Worm (Caenorhabditis elegans): ENCODE results near the gene F23B12.7.
A peak's percentile ranks its signal among the peaks of the same experiment; 100 is the strongest.

Gene F23B12.7

ce11 chrV:14468196-14468874 is 18.8 kb downstream of the F23B12.7 start, which contains the start of gene srz-97 (continued):
- no peak for TF ChIP-seq lag-1 (GFP tag; IDR thresholded peaks at IDR 0.05)
- 0 out of 2 replicates have a peak, but pooled peaks have one; percentile 29 for TF ChIP-seq egl-44 (GFP tag; IDR thresholded peaks at IDR 0.05)
- peak; percentile 84 for TF ChIP-seq attf-6 (GFP tag; IDR thresholded peaks at IDR 0.05)
- peak; percentile 79 for TF ChIP-seq pbrm-1 (GFP tag; IDR thresholded peaks at IDR 0.05)
- no peak for TF ChIP-seq somi-1 (GFP tag; optimal IDR thresholded peaks at IDR 0.05)
- TF ChIP-seq madf-6 (GFP tag; IDR thresholded peaks at IDR 0.05), result peak; percentile 83
- TF ChIP-seq T26A5.8 (tag; optimal IDR thresholded peaks at IDR 0.05), result no peak

DNA sequence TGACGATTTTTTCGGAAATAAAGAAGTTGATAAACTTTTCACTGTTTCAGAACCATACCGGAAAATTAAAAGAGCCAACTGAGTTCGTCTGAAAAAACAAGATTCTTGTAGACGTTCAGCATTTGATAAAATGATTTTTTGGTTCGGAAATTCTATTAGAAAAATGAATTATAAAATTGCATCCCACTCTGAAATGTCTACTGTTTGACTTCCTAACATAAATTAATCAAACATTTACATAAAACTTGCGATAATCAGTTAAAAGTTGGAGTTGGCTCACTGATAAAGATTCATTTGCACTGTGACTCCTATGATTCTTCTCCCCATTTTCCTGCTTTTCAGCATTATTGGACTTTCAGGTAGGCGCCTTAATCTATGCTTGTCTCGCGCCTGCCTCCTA is 19.4 kb downstream of the F23B12.7 start, which contains the start of gene clec-57:
Gene clec-57 (plus strand): TSS at position 301 of the 400 bp plus-strand sequence.
- TF ChIP-seq madf-8 (GFP tag; conservative IDR thresholded peaks at IDR 0.05) (no peak), lin-35 (GFP tag; optimal IDR thresholded peaks at IDR 0.05) (no peak), ZK185.1 (tag; optimal IDR thresholded peaks at IDR 0.05; ENCODE audit: poor library complexity, severe bottlenecking) (no peak), ztf-25 (GFP tag; IDR thresholded peaks at IDR 0.05) (no peak), rcor-1 (GFP tag; IDR thresholded peaks at IDR 0.05) (no peak), nhr-120 (GFP tag; IDR thresholded peaks at IDR 0.05) (no peak), atf-7 (tag; optimal IDR thresholded peaks at IDR 0.05) (no peak), hlh-12 (tag; optimal IDR thresholded peaks at IDR 0.05) (no peak)

DNA sequence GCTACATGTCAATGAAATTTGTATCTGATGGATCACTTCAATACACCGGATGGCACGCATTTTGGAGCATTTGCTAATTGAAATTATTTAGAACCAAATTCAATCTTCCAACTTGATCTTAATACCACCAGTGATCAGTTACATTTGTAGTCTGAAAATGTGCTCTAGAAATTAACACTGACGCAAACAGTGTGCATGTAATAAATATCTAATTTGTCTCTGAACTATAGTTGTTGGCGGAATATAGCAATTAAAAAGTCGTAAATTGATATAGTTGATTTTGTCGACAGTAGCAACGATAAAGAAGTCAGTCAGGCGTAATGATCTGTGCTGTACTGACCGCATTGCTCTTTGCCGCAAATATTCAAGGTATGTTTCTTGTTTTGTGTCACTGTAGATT is 22.7 kb downstream of the F23B12.7 start, which contains the start of gene clec-227:
Gene clec-227 (plus strand): TSS at position 301 of the 400 bp plus-strand sequence.
- TF ChIP-seq mcd-1 (GFP tag; IDR thresholded peaks at IDR 0.05), result no peak
- no peak for TF ChIP-seq tlf-1 (GFP tag; optimal IDR thresholded peaks at IDR 0.05)

ce11 chrV:14474099-14474498 is 24.6 kb downstream of the F23B12.7 start, which contains the start of gene clec-56:
TSS of gene clec-56 (plus strand) at chrV:14474399.
- TF ChIP-seq nhr-80 (tag; optimal IDR thresholded peaks at IDR 0.05) (peak; percentile 24), nfyb-1 (GFP tag; IDR thresholded peaks at IDR 0.05) (no peak)

ce11 chrV:14476680-14477079 is 27.2 kb downstream of the F23B12.7 start, which contains the start of gene clec-54:
TSS of gene clec-54 (plus strand) at chrV:14476903.
- no peak for TF ChIP-seq F52B5.7 (tag; optimal IDR thresholded peaks at IDR 0.05)
- TF ChIP-seq athp-1 (tag; optimal IDR thresholded peaks at IDR 0.05), result no peak
- TF ChIP-seq nhr-90 (tag; optimal IDR thresholded peaks at IDR 0.05), result no peak
- TF ChIP-seq hmg-1.2 (GFP tag; IDR thresholded peaks at IDR 0.05), result no peak
- peak; percentile 35 for TF ChIP-seq nhr-80 (tag; optimal IDR thresholded peaks at IDR 0.05)

DNA sequence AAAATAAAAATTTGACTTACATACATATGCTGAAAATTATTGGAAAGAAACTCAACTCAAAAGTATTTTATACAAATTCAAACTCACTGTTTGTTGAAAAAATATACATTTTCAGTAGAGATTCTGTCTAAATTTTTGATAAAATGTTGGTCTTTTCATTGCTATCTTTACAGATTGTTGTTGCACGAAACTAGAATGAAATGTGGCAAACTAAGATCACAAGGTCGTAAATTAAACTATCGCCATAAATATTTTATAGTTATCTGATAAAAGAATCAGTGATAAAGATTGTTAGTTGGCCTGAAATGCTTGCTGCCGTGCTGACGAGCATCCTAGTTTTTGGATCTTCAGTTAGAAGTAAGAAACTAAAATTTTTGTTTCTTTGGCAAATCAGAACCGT is 29.5 kb downstream of the F23B12.7 start, which contains the start of gene clec-55:
Gene clec-55 (plus strand): TSS at position 301 of the 400 bp plus-strand sequence.
- no peak for TF ChIP-seq T07F8.4 (tag; optimal IDR thresholded peaks at IDR 0.05)
- no peak for TF ChIP-seq mes-4 (tag; optimal IDR thresholded peaks at IDR 0.05)
- TF ChIP-seq ama-1 (optimal IDR thresholded peaks at IDR 0.05), result no peak
- no peak for TF ChIP-seq ama-1 (GFP tag; optimal IDR thresholded peaks at IDR 0.05)
- TF ChIP-seq F52B5.7 (tag; optimal IDR thresholded peaks at IDR 0.05), result no peak
- no peak for TF ChIP-seq madf-6 (GFP tag; IDR thresholded peaks at IDR 0.05)
- no peak for TF ChIP-seq ztf-28 (GFP tag; IDR thresholded peaks at IDR 0.05)
- TF ChIP-seq attf-5 (GFP tag; optimal IDR thresholded peaks at IDR 0.05), result no peak
- no peak for TF ChIP-seq attf-3 (GFP tag; conservative IDR thresholded peaks at IDR 0.05)
- no peak for TF ChIP-seq ztf-22 (GFP tag; optimal IDR thresholded peaks at IDR 0.05)
- TF ChIP-seq mel-28 (tag; optimal IDR thresholded peaks at IDR 0.05; ENCODE audit: borderline replicate concordance), result no peak
- no peak for TF ChIP-seq B0261.1 (tag; optimal IDR thresholded peaks at IDR 0.05)
- no peak for TF ChIP-seq F49E8.2 (tag; optimal IDR thresholded peaks at IDR 0.05; ENCODE audit: insufficient read depth)
- TF ChIP-seq K12H6.12 (tag; optimal IDR thresholded peaks at IDR 0.05), result no peak
- no peak for TF ChIP-seq fkh-3 (tag; optimal IDR thresholded peaks at IDR 0.05)
- TF ChIP-seq hmg-20 (GFP tag; IDR thresholded peaks at IDR 0.05), result no peak

All from whole organism, young adult.